Worm (Caenorhabditis elegans): Measurements from ENCODE around the gene mpst-1.

- TF ChIP-seq W03F9.2 (tag; optimal IDR thresholded peaks at IDR 0.05): no peak
- no peak for TF ChIP-seq him-1 (tag; optimal IDR thresholded peaks at IDR 0.05)
Measured at ce11 chrV:11852305-11852704, 25.4 kb upstream of the mpst-1 start.

Measured in whole organism, L4/young adult.